Fruit fly (Drosophila melanogaster) whole organism, prepupa: ENCODE results near the gene Tango9.
A peak's percentile ranks its signal among the peaks of the same experiment; 100 is the strongest.

Source experiments
- Blimp-1 ChIP-seq: fragments of 200-800 bp; sonication (Bioruptor generic); optimal IDR thresholded peaks from 3 replicates; lab custom pipeline; 2017; ENCODE audit warnings: missing biosample characterization, missing genetic modification characterization, mild to moderate bottlenecking, moderate library complexity, missing genetic modification reagents
- CG10631 ChIP-seq: fragments of 200-800 bp; sonication (Bioruptor generic); optimal IDR thresholded peaks from 2 replicates; lab custom pipeline; 2016; ENCODE audit warnings: missing biosample characterization, missing genetic modification characterization
- CG11294 ChIP-seq: fragments of 200-800 bp; sonication (Bioruptor generic); IDR thresholded peaks from 2 replicates; pipeline ENCODE4 v1.3.6; 2022; ENCODE audit warnings: missing biosample characterization, missing genetic modification characterization
- CG11762 ChIP-seq: fragments of 200-800 bp; sonication (Bioruptor generic); optimal IDR thresholded peaks from 3 replicates; lab custom pipeline; 2016; ENCODE audit warnings: missing biosample characterization, missing genetic modification characterization; ENCODE audit not compliant: insufficient read depth
- CG1621 ChIP-seq: fragments of 200-800 bp; sonication (Bioruptor generic); optimal IDR thresholded peaks from 3 replicates; lab custom pipeline; 2018; ENCODE audit warnings: missing biosample characterization, mild to moderate bottlenecking, missing genetic modification characterization
- CG16779 ChIP-seq: fragments of 200-800 bp; sonication (Bioruptor generic); optimal IDR thresholded peaks from 3 replicates; lab custom pipeline; 2017; ENCODE audit warnings: missing biosample characterization, mild to moderate bottlenecking, missing genetic modification characterization
- CG31627 ChIP-seq: fragments of 200-800 bp; sonication (Bioruptor generic); optimal IDR thresholded peaks from 3 replicates; lab custom pipeline; 2016; ENCODE audit warnings: missing biosample characterization, missing genetic modification characterization
- CG32006 ChIP-seq: fragments of 200-800 bp; sonication (Bioruptor generic); optimal IDR thresholded peaks from 3 replicates; lab custom pipeline; 2017; ENCODE audit warnings: missing biosample characterization, mild to moderate bottlenecking, missing genetic modification characterization
- CG34406 ChIP-seq: fragments of 200-800 bp; sonication (Bioruptor generic); optimal IDR thresholded peaks from 3 replicates; lab custom pipeline; 2016; ENCODE audit warnings: missing biosample characterization, missing genetic modification characterization
- CG3919 ChIP-seq: fragments of 200-800 bp; sonication (Bioruptor generic); optimal IDR thresholded peaks from 3 replicates; lab custom pipeline; 2016; ENCODE audit warnings: missing biosample characterization, missing genetic modification characterization
- CG4318 ChIP-seq: fragments of 200-800 bp; sonication (Bioruptor generic); optimal IDR thresholded peaks from 3 replicates; lab custom pipeline; 2017; ENCODE audit warnings: missing biosample characterization, mild to moderate bottlenecking, missing genetic modification characterization
- CG6163 ChIP-seq: fragments of 200-800 bp; sonication (Bioruptor generic); IDR thresholded peaks from 3 replicates; pipeline ENCODE4 v1.3.6; 2022; ENCODE audit warnings: missing biosample characterization, missing genetic modification characterization
- CG6276 ChIP-seq: fragments of 200-800 bp; sonication (Bioruptor generic); optimal IDR thresholded peaks from 2 replicates; lab custom pipeline; 2017; ENCODE audit warnings: missing biosample characterization, mild to moderate bottlenecking, missing genetic modification characterization
- CG6808 ChIP-seq: fragments of 200-800 bp; sonication (Bioruptor generic); optimal IDR thresholded peaks from 3 replicates; lab custom pipeline; 2017; ENCODE audit warnings: missing biosample characterization, missing genetic modification characterization, mild to moderate bottlenecking, moderate library complexity, missing genetic modification reagents
- CG7368 ChIP-seq: fragments of 200-800 bp; sonication (Bioruptor generic); optimal IDR thresholded peaks from 3 replicates; lab custom pipeline; 2016; ENCODE audit warnings: missing biosample characterization, missing genetic modification characterization
- CG8119 ChIP-seq: fragments of 200-800 bp; sonication (Bioruptor generic); IDR thresholded peaks from 3 replicates; pipeline ENCODE4 v1.3.6; 2022; ENCODE audit warnings: missing biosample characterization, missing genetic modification characterization
- CG9139 ChIP-seq: fragments of 200-800 bp; sonication (Bioruptor generic); optimal IDR thresholded peaks from 3 replicates; lab custom pipeline; 2017; ENCODE audit warnings: missing biosample characterization, mild to moderate bottlenecking, missing genetic modification characterization
- Eip78C ChIP-seq: fragments of 200-800 bp; sonication (Bioruptor generic); peaks from one replicate; lab custom pipeline; 2016; ENCODE audit warnings: missing biosample characterization, missing genetic modification characterization
- Eip93F ChIP-seq: fragments of 200-800 bp; sonication (Bioruptor generic); optimal IDR thresholded peaks from 2 replicates; lab custom pipeline; 2016; ENCODE audit warnings: missing biosample characterization, mild to moderate bottlenecking, missing genetic modification characterization
- Ets21C ChIP-seq: fragments of 200-800 bp; sonication (Bioruptor generic); optimal IDR thresholded peaks from 3 replicates; lab custom pipeline; 2016; ENCODE audit warnings: missing biosample characterization, missing genetic modification characterization
- Ets96B ChIP-seq: fragments of 200-800 bp; optimal IDR thresholded peaks from 2 replicates; lab custom pipeline; 2019; ENCODE audit warnings: missing biosample characterization, mild to moderate bottlenecking, missing genetic modification characterization, moderate library complexity
- Gug ChIP-seq: fragments of 200-800 bp; sonication (Bioruptor generic); IDR thresholded peaks from 2 replicates; pipeline ENCODE4 v1.3.6; 2022; ENCODE audit warnings: missing biosample characterization, missing genetic modification characterization
- Hr38 ChIP-seq: sonication (Bioruptor generic); optimal IDR thresholded peaks from 2 replicates; lab custom pipeline; 2016; ENCODE audit warnings: missing biosample characterization, missing genetic modification characterization
- Hr4 ChIP-seq: fragments of 200-800 bp; sonication (Bioruptor generic); optimal IDR thresholded peaks from 3 replicates; lab custom pipeline; 2016; ENCODE audit warnings: missing biosample characterization, missing genetic modification characterization
- Lpt ChIP-seq: fragments of 200-800 bp; sonication (Bioruptor generic); optimal IDR thresholded peaks from 3 replicates; lab custom pipeline; 2016; ENCODE audit warnings: missing biosample characterization, missing genetic modification characterization
- Met ChIP-seq: fragments of 200-800 bp; sonication (Bioruptor generic); optimal IDR thresholded peaks from 3 replicates; lab custom pipeline; 2016; ENCODE audit warnings: missing biosample characterization, missing genetic modification characterization
- OdsH ChIP-seq: fragments of 200-800 bp; sonication (Bioruptor generic); optimal IDR thresholded peaks from 3 replicates; lab custom pipeline; 2016; ENCODE audit warnings: missing biosample characterization, missing genetic modification characterization
- Smox ChIP-seq: fragments of 200-800 bp; sonication (Bioruptor generic); optimal IDR thresholded peaks from 3 replicates; lab custom pipeline; 2016; ENCODE audit warnings: missing biosample characterization, missing genetic modification characterization
- Sox102F ChIP-seq: fragments of 200-800 bp; sonication (Bioruptor generic); optimal IDR thresholded peaks from 2 replicates; lab custom pipeline; 2016; ENCODE audit warnings: missing biosample characterization, mild to moderate bottlenecking, missing genetic modification characterization
- Sox14 ChIP-seq: fragments of 200-800 bp; sonication (Bioruptor generic); optimal IDR thresholded peaks from 3 replicates; lab custom pipeline; 2016; ENCODE audit warnings: missing biosample characterization, missing genetic modification characterization
- achi ChIP-seq: fragments of 200-800 bp; sonication (Bioruptor generic); optimal IDR thresholded peaks from 3 replicates; lab custom pipeline; 2016; ENCODE audit warnings: missing biosample characterization, missing genetic modification characterization
- acj6 ChIP-seq: fragments of 200-800 bp; sonication (Bioruptor generic); optimal IDR thresholded peaks from 3 replicates; lab custom pipeline; 2016; ENCODE audit warnings: missing biosample characterization, missing genetic modification characterization
- cyc ChIP-seq: fragments of 200-800 bp; sonication (Bioruptor generic); optimal IDR thresholded peaks from 3 replicates; lab custom pipeline; 2016; ENCODE audit warnings: missing biosample characterization, missing genetic modification characterization
- dac ChIP-seq: fragments of 200-800 bp; sonication (Bioruptor generic); optimal IDR thresholded peaks from 2 replicates; lab custom pipeline; 2017; ENCODE audit warnings: missing biosample characterization, mild to moderate bottlenecking, missing genetic modification characterization
- dsx ChIP-seq: fragments of 200-800 bp; optimal IDR thresholded peaks from 3 replicates; lab custom pipeline; 2019; ENCODE audit warnings: missing biosample characterization, mild to moderate bottlenecking, missing genetic modification characterization, moderate library complexity; ENCODE audit not compliant: poor library complexity, severe bottlenecking
- eg ChIP-seq: fragments of 200-800 bp; sonication (Bioruptor generic); IDR thresholded peaks from 3 replicates; pipeline ENCODE4 v1.3.6; 2022; ENCODE audit warnings: missing biosample characterization, missing genetic modification characterization
- esn ChIP-seq: fragments of 200-800 bp; sonication (Bioruptor generic); optimal IDR thresholded peaks from 2 replicates; lab custom pipeline; 2016; ENCODE audit warnings: missing biosample characterization, mild to moderate bottlenecking, missing genetic modification characterization, moderate library complexity
- fd59A ChIP-seq: fragments of 200-800 bp; sonication (Bioruptor generic); optimal IDR thresholded peaks from 2 replicates; lab custom pipeline; 2017; ENCODE audit warnings: missing biosample characterization, mild to moderate bottlenecking, missing genetic modification characterization, missing genetic modification reagents
- net ChIP-seq: fragments of 200-800 bp; sonication (Bioruptor generic); optimal IDR thresholded peaks from 3 replicates; lab custom pipeline; 2016; ENCODE audit warnings: missing biosample characterization, missing genetic modification characterization
- salr ChIP-seq, 2 experiments: fragments of 200-800 bp; sonication (Bioruptor generic); optimal IDR thresholded peaks; 3 replicates each; lab custom pipeline; 2016 to 2018; ENCODE audit warnings: missing biosample characterization in 2 of 2, missing genetic modification characterization in 2 of 2, mild to moderate bottlenecking in 1 of 2
- ss ChIP-seq, 2 experiments: fragments of 200-800 bp; sonication (Bioruptor generic); optimal IDR thresholded peaks; 2 replicates in 1 of 2; 3 replicates in 1 of 2; lab custom pipeline; 2017 to 2018; ENCODE audit warnings: mild to moderate bottlenecking in 2 of 2, missing biosample characterization in 2 of 2, missing genetic modification characterization in 2 of 2, moderate library complexity in 1 of 2
- svp ChIP-seq: fragments of 200-800 bp; sonication (Bioruptor generic); peaks from one replicate; lab custom pipeline; 2016; ENCODE audit warnings: missing biosample characterization, missing genetic modification characterization
- vri ChIP-seq: fragments of 200-800 bp; sonication (Bioruptor generic); optimal IDR thresholded peaks from 3 replicates; lab custom pipeline; 2016; ENCODE audit warnings: missing biosample characterization, mild to moderate bottlenecking, missing genetic modification characterization

Tango9 gene

DNA sequence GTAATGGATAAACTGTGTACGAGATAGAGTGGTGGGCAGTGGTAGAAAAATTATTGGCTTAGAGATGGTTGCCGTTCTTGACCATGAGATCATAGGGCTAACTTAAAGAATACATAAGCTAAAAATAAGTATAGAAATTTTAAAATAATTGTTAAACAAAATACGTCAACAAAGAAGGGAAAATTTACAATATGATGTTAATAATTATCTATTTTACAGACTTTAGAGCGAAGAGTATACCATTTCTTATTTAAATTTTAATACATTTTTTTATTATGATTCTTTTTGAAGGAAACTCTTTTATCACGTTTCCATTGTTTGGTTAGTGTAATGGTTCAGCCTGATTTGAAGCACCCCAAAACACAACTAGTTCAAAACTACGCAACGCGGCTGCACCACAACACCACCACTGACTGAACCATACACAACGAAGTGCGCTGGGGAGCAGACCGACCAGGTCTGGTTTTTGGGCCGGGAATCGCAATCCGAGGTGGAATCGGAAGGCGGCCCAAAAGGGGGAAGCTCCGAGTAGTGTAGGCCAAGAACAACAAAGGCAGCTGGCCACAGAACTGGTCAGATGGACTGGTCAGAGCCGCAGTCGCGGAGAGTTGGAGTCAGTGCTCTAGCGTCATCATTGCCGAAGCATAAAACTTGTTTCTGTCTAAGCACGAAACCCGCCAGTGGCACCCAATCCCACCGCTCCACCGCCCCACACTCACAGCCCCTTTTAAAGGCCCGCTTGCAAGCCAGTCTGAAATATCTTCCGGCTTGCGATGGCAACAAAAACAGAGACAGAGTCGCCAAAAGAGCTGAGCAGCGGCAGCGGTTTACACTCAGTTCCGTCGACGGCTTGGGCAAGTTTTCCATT, 29.0 kb downstream of the Tango9 start (continued):
- no peak for TF ChIP-seq Smox
- no peak for TF ChIP-seq Met (GFP tag; lab: Kevin White, UChicago)
- TF ChIP-seq Sox14: no peak
- peak; percentile 10 for TF ChIP-seq OdsH (GFP tag; lab: Kevin White, UChicago)
- peak; percentile 64 for TF ChIP-seq CG32006 (GFP tag; lab: Kevin White, UChicago)
- TF ChIP-seq CG8119 (GFP tag; lab: Robert Waterston, UW): peak; percentile 61; the same call in 2 of the 3 replicates
- TF ChIP-seq dsx (GFP tag; lab: Kevin White, UChicago): no peak
- peak; percentile 39 for TF ChIP-seq CG6276 (GFP tag; lab: Kevin White, UChicago)
- TF ChIP-seq dac (GFP tag; lab: Kevin White, UChicago): no peak
- no peak for TF ChIP-seq Lpt
- TF ChIP-seq vri (GFP tag; lab: Kevin White, UChicago): no peak
- no peak for TF ChIP-seq CG11294 (GFP tag; lab: Robert Waterston, UW)
- 0 out of 3 replicates have a peak, but pooled peaks have one; percentile 37 for TF ChIP-seq CG6163 (GFP tag; lab: Robert Waterston, UW)
- no peak for TF ChIP-seq CG34406 (GFP tag; lab: Kevin White, UChicago)
- peak; percentile 45 for TF ChIP-seq achi (GFP tag; lab: Kevin White, UChicago)
- no peak for TF ChIP-seq CG11762 (GFP tag; lab: Kevin White, UChicago)
- 0 out of 2 replicates have a peak, but pooled peaks have one; percentile 14 for TF ChIP-seq Gug (GFP tag; lab: Robert Waterston, UW)
- TF ChIP-seq esn: no peak
- TF ChIP-seq fd59A (GFP tag; lab: Kevin White, UChicago): no peak
- no peak for TF ChIP-seq Eip93F (GFP tag; lab: Kevin White, UChicago)
- TF ChIP-seq cyc (GFP tag; lab: Kevin White, UChicago): no peak
- TF ChIP-seq Ets21C (GFP tag; lab: Kevin White, UChicago): no peak
- peak in 1 of 2 experiments; percentile 25 for TF ChIP-seq ss (GFP tag; optimal IDR thresholded peaks at IDR 0.05; lab: Kevin White, UChicago)

DNA sequence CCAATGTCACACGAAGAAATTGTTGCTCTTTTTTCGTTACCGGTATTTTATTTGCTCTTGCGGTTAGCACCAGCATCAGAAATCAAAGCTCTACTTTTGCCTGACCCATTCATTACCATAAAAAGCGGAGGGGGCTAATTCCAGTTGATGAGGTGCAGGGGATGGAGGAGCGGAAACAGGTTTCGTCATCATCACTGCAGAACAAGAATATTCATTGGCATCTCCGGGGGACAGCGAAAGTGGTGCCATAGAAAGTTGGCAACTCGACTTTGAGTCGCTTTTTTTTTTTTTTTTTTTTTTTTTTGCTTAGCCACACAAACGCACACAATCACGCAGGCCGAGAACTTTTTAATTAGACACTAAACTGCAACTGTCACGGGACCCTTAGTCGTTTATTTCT, 33.6 kb downstream of the Tango9 start:
- no peak for TF ChIP-seq Hr38 (GFP tag; lab: Kevin White, UChicago)
- no peak for TF ChIP-seq Ets21C (GFP tag; lab: Kevin White, UChicago)
- TF ChIP-seq Blimp-1: peak; percentile 45
- TF ChIP-seq vri (GFP tag; lab: Kevin White, UChicago): no peak
- peak; percentile 39 for TF ChIP-seq Eip78C (GFP tag; lab: Kevin White, UChicago)
- no peak for TF ChIP-seq CG3919 (GFP tag; lab: Kevin White, UChicago)

DNA sequence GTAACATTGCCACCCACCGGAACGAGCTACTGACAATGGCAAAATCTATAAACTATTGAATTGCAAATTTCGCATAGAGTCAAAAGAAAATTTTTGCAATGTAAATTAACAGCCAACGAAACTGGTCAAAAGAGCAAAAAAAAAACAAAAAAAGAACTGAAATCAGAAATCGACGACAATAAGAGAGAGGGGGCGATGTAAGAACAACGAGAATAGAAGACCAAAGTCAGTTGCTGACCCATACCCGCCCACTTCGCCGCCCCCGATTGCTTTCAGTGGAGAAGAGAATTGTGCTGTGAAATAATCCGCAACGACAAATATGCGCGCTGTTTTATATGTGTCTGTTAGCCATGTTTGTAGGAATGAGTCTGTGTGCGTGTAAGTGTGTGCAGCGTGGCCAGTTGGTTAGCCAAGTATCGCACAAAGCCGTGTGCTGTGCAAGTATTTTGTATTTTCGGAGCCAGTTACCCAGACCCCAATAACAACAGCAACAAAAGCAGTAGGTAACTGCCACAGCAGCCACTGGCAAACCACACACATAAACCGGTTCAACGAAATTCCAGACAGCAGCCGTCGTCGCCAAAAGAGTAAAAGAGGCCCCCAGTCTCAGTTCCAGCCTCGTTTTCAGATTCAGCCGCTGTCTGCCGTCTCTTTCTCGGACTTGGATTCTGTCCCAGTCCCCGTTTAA, 37.1 kb downstream of the Tango9 start:
- TF ChIP-seq Eip78C (GFP tag; lab: Kevin White, UChicago): peak; percentile 77
- TF ChIP-seq OdsH (GFP tag; lab: Kevin White, UChicago): peak; percentile 58
- peak; percentile 42 for TF ChIP-seq acj6 (GFP tag; lab: Kevin White, UChicago)
- peak; percentile 79 for TF ChIP-seq CG6163 (GFP tag; lab: Robert Waterston, UW)
- no peak for TF ChIP-seq Eip93F (GFP tag; lab: Kevin White, UChicago)
- peak in 1 of 2 experiments; percentile 34 for TF ChIP-seq salr (GFP tag; optimal IDR thresholded peaks at IDR 0.05; lab: Kevin White, UChicago)
- TF ChIP-seq eg (GFP tag; lab: Robert Waterston, UW): peak; percentile 79
- TF ChIP-seq CG9139: no peak
- TF ChIP-seq ss (GFP tag; optimal IDR thresholded peaks at IDR 0.05; lab: Kevin White, UChicago): peak; percentile 15 to 25
- TF ChIP-seq dsx (GFP tag; lab: Kevin White, UChicago): peak; percentile 32
- no peak for TF ChIP-seq CG16779 (tag; lab: Kevin White, UChicago)
- TF ChIP-seq Ets96B: peak; percentile 24
- no peak for TF ChIP-seq CG1621 (tag; lab: Kevin White, UChicago)
- peak; percentile 37 for TF ChIP-seq CG11762 (GFP tag; lab: Kevin White, UChicago)
- peak; percentile 46 for TF ChIP-seq CG10631 (GFP tag; lab: Kevin White, UChicago)
- TF ChIP-seq Sox102F (GFP tag; lab: Kevin White, UChicago): peak; percentile 26
- peak; percentile 33 for TF ChIP-seq net
- no peak for TF ChIP-seq CG6808 (GFP tag; lab: Kevin White, UChicago)
- TF ChIP-seq dac (GFP tag; lab: Kevin White, UChicago): no peak
- peak; percentile 63 for TF ChIP-seq Sox14
- TF ChIP-seq Hr4: peak; percentile 50
- peak; percentile 16 for TF ChIP-seq CG4318 (GFP tag; lab: Kevin White, UChicago)
- peak; percentile 80 for TF ChIP-seq svp (GFP tag; lab: Kevin White, UChicago)
- peak; percentile 34 for TF ChIP-seq CG31627
- peak; percentile 40 for TF ChIP-seq CG7368 (GFP tag; lab: Kevin White, UChicago)
